Worm (Caenorhabditis elegans): ENCODE results near the gene F08G12.11.

ce11 chrX:11289925-11290324, 25.4 kb downstream of the F08G12.11 start:
- TF ChIP-seq flt-1 (GFP tag; IDR thresholded peaks at IDR 0.05) (no peak), klf-2 (GFP tag; conservative IDR thresholded peaks at IDR 0.05) (no peak)
